Worm (Caenorhabditis elegans) whole organism, midembryonic: ENCODE data around the gene epac-1.

ENCODE experiments used
- T22C8.4 ChIP-seq: fragments of 200-800 bp; sonication (Bioruptor generic); IDR thresholded peaks from 2 replicates; pipeline ENCODE4 v1.3.6; 2022; ENCODE audit warnings: missing genetic modification characterization, missing compliant biosample characterization
- cog-1 ChIP-seq: sonication (generic microtip); optimal IDR thresholded peaks from 2 replicates; lab custom pipeline; 2016; ENCODE audit warnings: missing genetic modification characterization, missing compliant biosample characterization
- flt-1 ChIP-seq: fragments of 200-800 bp; sonication (Bioruptor generic); IDR thresholded peaks from 2 replicates; pipeline ENCODE4 v1.3.6; 2022; ENCODE audit warnings: missing genetic modification characterization, missing compliant biosample characterization
- klf-2 ChIP-seq: fragments of 200-800 bp; sonication (Bioruptor generic); conservative IDR thresholded peaks from 2 replicates; pipeline ENCODE4 v1.3.6; 2022; ENCODE audit warnings: missing genetic modification reagents, missing genetic modification characterization, missing compliant biosample characterization
- tab-1 ChIP-seq: fragments of 200-800 bp; sonication (Bioruptor generic); IDR thresholded peaks from 2 replicates; pipeline ENCODE4 v1.3.6; 2022; ENCODE audit warnings: missing genetic modification characterization, missing compliant biosample characterization
- ztf-23 ChIP-seq: fragments of 200-800 bp; sonication (Bioruptor generic); IDR thresholded peaks from 2 replicates; pipeline ENCODE4 v1.3.6; 2022; ENCODE audit warnings: missing genetic modification reagents, missing genetic modification characterization, missing compliant biosample characterization
- ztf-29 ChIP-seq: fragments of 200-800 bp; sonication (Bioruptor generic); IDR thresholded peaks from 2 replicates; pipeline ENCODE4 v1.3.6; 2022; ENCODE audit warnings: missing genetic modification reagents, missing genetic modification characterization, missing compliant biosample characterization

- TF ChIP-seq flt-1 (GFP tag; lab: Robert Waterston, UW), result no peak
- TF ChIP-seq tab-1 (GFP tag; lab: Robert Waterston, UW), result no peak
- TF ChIP-seq T22C8.4 (GFP tag; lab: Robert Waterston, UW), result no peak
- TF ChIP-seq klf-2 (GFP tag; lab: Robert Waterston, UW), result no peak
- TF ChIP-seq ztf-29 (GFP tag; lab: Robert Waterston, UW), result no peak
- no peak for TF ChIP-seq cog-1 (tag; lab: Kevin White, UChicago)
- TF ChIP-seq ztf-23 (GFP tag; lab: Robert Waterston, UW), result no peak
Measured at ce11 chrIII:10194569-10194968, 5.6 kb downstream of the epac-1 start.
